Fruit fly (Drosophila melanogaster) whole organism, embryonic: ENCODE measurements around the gene CG33230.
A peak's percentile ranks its signal among the peaks of the same experiment; 100 is the strongest.

Experiments
- Ada2b ChIP-seq: fragments of 200-800 bp; sonication (Bioruptor generic); IDR thresholded peaks from 2 replicates; pipeline ENCODE4 v1.3.6; 2022; ENCODE audit warnings: missing biosample characterization, missing genetic modification characterization
- Atf6 ChIP-seq: fragments of 200-800 bp; sonication (Bioruptor generic); IDR thresholded peaks from 2 replicates; pipeline ENCODE4 v1.3.6; 2022; ENCODE audit warnings: missing biosample characterization, missing genetic modification characterization
- CG13424 ChIP-seq: fragments of 200-800 bp; sonication (Bioruptor generic); optimal IDR thresholded peaks from 2 replicates; lab custom pipeline; 2019; ENCODE audit warnings: missing biosample characterization, mild to moderate bottlenecking, missing genetic modification characterization, moderate library complexity
- CG13775 ChIP-seq: fragments of 200-800 bp; sonication (Bioruptor generic); optimal IDR thresholded peaks from 3 replicates; lab custom pipeline; 2017; ENCODE audit warnings: missing biosample characterization, mild to moderate bottlenecking, missing genetic modification characterization
- CG14710 ChIP-seq: fragments of 200-800 bp; sonication (Bioruptor generic); optimal IDR thresholded peaks from 3 replicates; lab custom pipeline; 2019; ENCODE audit warnings: missing biosample characterization, mild to moderate bottlenecking, missing genetic modification characterization, moderate library complexity
- CG15601 ChIP-seq: fragments of 200-800 bp; sonication (Bioruptor generic); optimal IDR thresholded peaks from 3 replicates; lab custom pipeline; 2019; ENCODE audit warnings: missing biosample characterization, mild to moderate bottlenecking, missing genetic modification characterization, moderate library complexity
- CG17912 ChIP-seq: fragments of 200-800 bp; sonication (Bioruptor generic); optimal IDR thresholded peaks from 2 replicates; lab custom pipeline; 2018; ENCODE audit warnings: missing biosample characterization, mild to moderate bottlenecking, missing genetic modification characterization
- CG18476 ChIP-seq: fragments of 200-800 bp; sonication (Bioruptor generic); optimal IDR thresholded peaks from 2 replicates; lab custom pipeline; 2016; ENCODE audit warnings: missing biosample characterization, mild to moderate bottlenecking, missing genetic modification characterization
- CG2678 ChIP-seq: fragments of 200-800 bp; sonication (Bioruptor generic); optimal IDR thresholded peaks from 3 replicates; lab custom pipeline; 2019; ENCODE audit warnings: missing biosample characterization, mild to moderate bottlenecking, missing genetic modification characterization, moderate library complexity
- CG2875 ChIP-seq: fragments of 200-800 bp; sonication (Bioruptor generic); optimal IDR thresholded peaks from 2 replicates; lab custom pipeline; 2017; ENCODE audit warnings: missing biosample characterization, mild to moderate bottlenecking, missing genetic modification characterization, missing genetic modification reagents
- CG3163 ChIP-seq: fragments of 200-800 bp; sonication (Bioruptor generic); optimal IDR thresholded peaks from 3 replicates; lab custom pipeline; 2016; ENCODE audit warnings: missing biosample characterization, missing genetic modification characterization
- CG3838 ChIP-seq: fragments of 200-800 bp; sonication (Bioruptor generic); optimal IDR thresholded peaks from 3 replicates; lab custom pipeline; 2016; ENCODE audit warnings: missing biosample characterization, missing genetic modification characterization
- CG4854 ChIP-seq: fragments of 200-800 bp; sonication (Bioruptor generic); optimal IDR thresholded peaks from 2 replicates; lab custom pipeline; 2016; ENCODE audit warnings: missing biosample characterization, missing genetic modification characterization, inconsistent platforms
- CG6175 ChIP-seq: fragments of 200-800 bp; sonication (Bioruptor generic); IDR thresholded peaks from 3 replicates; pipeline ENCODE4 v1.3.6; 2022; ENCODE audit warnings: missing biosample characterization, missing genetic modification characterization
- CG7357 ChIP-seq: fragments of 200-800 bp; sonication (Bioruptor generic); IDR thresholded peaks from 3 replicates; pipeline ENCODE4 v1.3.6; 2022; ENCODE audit warnings: missing biosample characterization, missing genetic modification characterization
- CG7786 ChIP-seq: fragments of 200-800 bp; sonication (Bioruptor generic); optimal IDR thresholded peaks from 2 replicates; lab custom pipeline; 2016; ENCODE audit warnings: missing biosample characterization, missing genetic modification characterization
- CG8359 ChIP-seq: fragments of 200-800 bp; sonication (Bioruptor generic); optimal IDR thresholded peaks from 2 replicates; lab custom pipeline; 2017; ENCODE audit warnings: missing biosample characterization, mild to moderate bottlenecking, missing genetic modification characterization, borderline replicate concordance
- CG9609 ChIP-seq: fragments of 200-800 bp; sonication (Bioruptor generic); optimal IDR thresholded peaks from 3 replicates; lab custom pipeline; 2016; ENCODE audit warnings: missing biosample characterization, missing genetic modification characterization
- CTCF ChIP-seq: fragments of 200-800 bp; sonication (Bioruptor generic); optimal IDR thresholded peaks from 2 replicates; lab custom pipeline; 2017; ENCODE audit warnings: missing biosample characterization, mild to moderate bottlenecking, missing genetic modification characterization, moderate library complexity
- CrebB ChIP-seq: fragments of 200-800 bp; sonication (Bioruptor generic); optimal IDR thresholded peaks from 3 replicates; lab custom pipeline; 2018; ENCODE audit warnings: missing biosample characterization, mild to moderate bottlenecking, missing genetic modification characterization
- Deaf1 ChIP-seq: fragments of 200-800 bp; optimal IDR thresholded peaks from 3 replicates; lab custom pipeline; 2019; ENCODE audit warnings: missing biosample characterization, mild to moderate bottlenecking, missing genetic modification characterization, moderate library complexity
- Hey ChIP-seq: fragments of 200-800 bp; sonication (Bioruptor generic); optimal IDR thresholded peaks from 3 replicates; lab custom pipeline; 2018; ENCODE audit warnings: missing biosample characterization, mild to moderate bottlenecking, missing genetic modification characterization
- Kr ChIP-seq: fragments of 200-800 bp; sonication (Bioruptor generic); optimal IDR thresholded peaks from 2 replicates; lab custom pipeline; 2017; ENCODE audit warnings: missing biosample characterization, mild to moderate bottlenecking, missing genetic modification characterization
- Nf-YA ChIP-seq: fragments of 200-800 bp; sonication (Bioruptor generic); IDR thresholded peaks from 2 replicates; pipeline ENCODE4 v1.3.6; 2022; ENCODE audit warnings: missing biosample characterization, missing genetic modification characterization
- Pdp1 ChIP-seq, 2 experiments: fragments of 200-800 bp; sonication (Bioruptor generic); optimal IDR thresholded peaks; 3 replicates each; lab custom pipeline; 2016; ENCODE audit warnings: missing biosample characterization in 2 of 2, missing genetic modification characterization in 2 of 2, mild to moderate bottlenecking in 1 of 2, moderate library complexity in 1 of 2
- Rfx ChIP-seq: fragments of 200-800 bp; sonication (Bioruptor generic); IDR thresholded peaks from 2 replicates; pipeline ENCODE4 v1.3.6; 2022; ENCODE audit warnings: missing biosample characterization, missing genetic modification characterization
- Sry-β ChIP-seq: fragments of 200-800 bp; sonication (Bioruptor generic); optimal IDR thresholded peaks from 2 replicates; lab custom pipeline; 2018; ENCODE audit warnings: missing biosample characterization, mild to moderate bottlenecking, missing genetic modification characterization, moderate library complexity
- Ssrp ChIP-seq: fragments of 200-800 bp; sonication (Bioruptor generic); optimal IDR thresholded peaks from 2 replicates; lab custom pipeline; 2018; ENCODE audit warnings: missing biosample characterization, mild to moderate bottlenecking, missing genetic modification characterization, moderate library complexity
- cad ChIP-seq: fragments of >200 bp; optimal IDR thresholded peaks from 2 replicates; lab custom pipeline; 2017; ENCODE audit warnings: missing biosample characterization, missing genetic modification characterization
- caup ChIP-seq: fragments of 200-800 bp; sonication (Bioruptor generic); optimal IDR thresholded peaks from 3 replicates; lab custom pipeline; 2017; ENCODE audit warnings: missing biosample characterization, mild to moderate bottlenecking, missing genetic modification characterization, moderate library complexity; ENCODE audit not compliant: severe bottlenecking
- cg ChIP-seq: fragments of 200-800 bp; sonication (Bioruptor generic); optimal IDR thresholded peaks from 3 replicates; lab custom pipeline; 2019; ENCODE audit warnings: missing biosample characterization, mild to moderate bottlenecking, missing genetic modification characterization, moderate library complexity
- crp ChIP-seq, 2 experiments: fragments of 200-800 bp; sonication (Bioruptor generic); optimal IDR thresholded peaks; 2 replicates in 1 of 2; 3 replicates in 1 of 2; lab custom pipeline; 2017; ENCODE audit warnings: missing biosample characterization in 2 of 2, missing genetic modification characterization in 2 of 2, mild to moderate bottlenecking in 1 of 2, moderate library complexity in 1 of 2
- dati ChIP-seq: fragments of 200-800 bp; sonication (Bioruptor generic); IDR thresholded peaks from 2 replicates; pipeline ENCODE4 v1.3.6; 2022; ENCODE audit warnings: missing biosample characterization, missing genetic modification characterization
- eve ChIP-seq, 2 experiments: fragments of >200 bp; optimal IDR thresholded peaks; 2 replicates each; lab custom pipeline; 2017; ENCODE audit warnings: missing biosample characterization in 2 of 2, missing genetic modification characterization in 2 of 2
- gfzf ChIP-seq: fragments of 200-800 bp; sonication (Bioruptor generic); optimal IDR thresholded peaks from 2 replicates; lab custom pipeline; 2016; ENCODE audit warnings: missing biosample characterization, mild to moderate bottlenecking, missing genetic modification characterization, moderate library complexity
- klu ChIP-seq: fragments of 200-800 bp; sonication (Bioruptor generic); IDR thresholded peaks from 2 replicates; pipeline ENCODE4 v1.3.6; 2022; ENCODE audit warnings: missing biosample characterization, missing genetic modification characterization
- lov ChIP-seq, 2 experiments: fragments of 200-800 bp in 1 of 2; fragments of >200 bp in 1 of 2; sonication (Bioruptor generic) in 1 of 2; IDR thresholded peaks in 1 of 2; optimal IDR thresholded peaks in 1 of 2; 2 replicates in 1 of 2; 3 replicates in 1 of 2; pipeline versions ENCODE4 v1.3.6 to Lab custom; 2017 to 2022; ENCODE audit warnings: missing biosample characterization in 1 of 2, missing genetic modification characterization in 1 of 2
- maf-S ChIP-seq: fragments of 200-800 bp; sonication (Bioruptor generic); optimal IDR thresholded peaks from 2 replicates; lab custom pipeline; 2016; ENCODE audit warnings: missing biosample characterization, missing genetic modification characterization
- nerfin-1 ChIP-seq: fragments of 200-800 bp; sonication (Bioruptor generic); optimal IDR thresholded peaks from 3 replicates; lab custom pipeline; 2019; ENCODE audit warnings: missing biosample characterization, mild to moderate bottlenecking, missing genetic modification characterization, moderate library complexity
- salm ChIP-seq: fragments of 200-800 bp; sonication (Bioruptor generic); optimal IDR thresholded peaks from 2 replicates; lab custom pipeline; 2018; ENCODE audit warnings: missing biosample characterization, mild to moderate bottlenecking, missing genetic modification characterization
- sd ChIP-seq: fragments of 200-800 bp; sonication (Bioruptor generic); optimal IDR thresholded peaks from 3 replicates; lab custom pipeline; 2018; ENCODE audit warnings: missing biosample characterization, mild to moderate bottlenecking, missing genetic modification characterization, moderate library complexity
- slp2 ChIP-seq: fragments of 200-800 bp; sonication (Bioruptor generic); optimal IDR thresholded peaks from 2 replicates; lab custom pipeline; 2016; ENCODE audit warnings: missing biosample characterization, missing genetic modification characterization
- sob ChIP-seq: fragments of 200-800 bp; sonication (Bioruptor generic); IDR thresholded peaks from 2 replicates; pipeline ENCODE4 v1.3.6; 2022; ENCODE audit warnings: missing biosample characterization, missing genetic modification characterization
- sr ChIP-seq: fragments of 200-800 bp; sonication (Bioruptor generic); IDR thresholded peaks from 3 replicates; pipeline ENCODE4 v1.3.6; 2022; ENCODE audit warnings: missing biosample characterization, missing genetic modification characterization
- tna ChIP-seq: fragments of 200-800 bp; sonication (Bioruptor generic); IDR thresholded peaks from 2 replicates; pipeline ENCODE4 v1.3.6; 2022; ENCODE audit warnings: missing biosample characterization, missing genetic modification characterization; ENCODE audit not compliant: partially characterized antibody
- tup ChIP-seq: fragments of 200-800 bp; sonication (Bioruptor generic); optimal IDR thresholded peaks from 2 replicates; lab custom pipeline; 2016; ENCODE audit warnings: missing biosample characterization, mild to moderate bottlenecking, missing genetic modification characterization, moderate library complexity
- wor ChIP-seq: fragments of 200-800 bp; sonication (Bioruptor generic); IDR thresholded peaks from 2 replicates; pipeline ENCODE4 v1.3.6; 2022; ENCODE audit warnings: missing biosample characterization, missing genetic modification characterization
- zfh2 ChIP-seq: fragments of 200-800 bp; sonication (Bioruptor generic); optimal IDR thresholded peaks from 2 replicates; lab custom pipeline; 2016; ENCODE audit warnings: missing biosample characterization, missing genetic modification characterization

Gene CG33230

dm6 chr3L:1586266-1587054 lies 31.8 kb upstream of the CG33230 start (continued):
- TF ChIP-seq Sry-β (no peak), salm (tag; lab: Kevin White, UChicago) (no peak), CG9609 (GFP tag; lab: Kevin White, UChicago) (no peak), nerfin-1 (tag; lab: Kevin White, UChicago) (no peak), Ssrp (no peak), CG13775 (GFP tag; lab: Kevin White, UChicago) (no peak), Pdp1 (GFP tag; optimal IDR thresholded peaks at IDR 0.05; lab: Kevin White, UChicago) (peak in 1 of 2 experiments; percentile 78), Atf6 (GFP tag; lab: Robert Waterston, UW) (0 out of 2 replicates have a peak, but pooled peaks have one; percentile 36), dati (GFP tag; lab: Robert Waterston, UW) (no peak), CrebB (tag; lab: Kevin White, UChicago) (peak; percentile 29), cad (GFP tag; lab: Kevin White, UChicago) (no peak), CG3838 (GFP tag; lab: Kevin White, UChicago) (no peak), Kr (no peak), sd (peak; percentile 76), CG18476 (GFP tag; lab: Kevin White, UChicago) (no peak), tup (GFP tag; lab: Kevin White, UChicago) (no peak), Ada2b (GFP tag; lab: Robert Waterston, UW) (no peak), sr (no peak), caup (GFP tag; lab: Kevin White, UChicago) (peak; percentile 17), Nf-YA (no peak), CTCF (GFP tag; lab: Kevin White, UChicago) (peak; percentile 2), cg (GFP tag; lab: Kevin White, UChicago) (peak; percentile 39), lov (optimal IDR thresholded peaks at IDR 0.05; lab: Kevin White, UChicago) (no peak), lov (GFP tag; IDR thresholded peaks at IDR 0.05; lab: Robert Waterston, UW) (0 out of 3 replicates have a peak, but pooled peaks have one; percentile 54), Rfx (GFP tag; lab: Robert Waterston, UW) (peak; percentile 44; the same call in 1 of the 2 replicates), CG2678 (tag; lab: Kevin White, UChicago) (peak; percentile 24), CG2875 (no peak), CG13424 (tag; lab: Kevin White, UChicago) (no peak), crp (GFP tag; optimal IDR thresholded peaks at IDR 0.05; lab: Kevin White, UChicago) (no peak), CG4854 (GFP tag; lab: Kevin White, UChicago) (no peak), klu (GFP tag; lab: Robert Waterston, UW) (no peak), Hey (tag; lab: Kevin White, UChicago) (no peak), CG14710 (tag; lab: Kevin White, UChicago) (no peak), zfh2 (GFP tag; lab: Kevin White, UChicago) (no peak), CG3163 (GFP tag; lab: Kevin White, UChicago) (no peak), CG7786 (GFP tag; lab: Kevin White, UChicago) (no peak), maf-S (no peak), CG15601 (tag; lab: Kevin White, UChicago) (no peak), slp2 (GFP tag; lab: Kevin White, UChicago) (no peak), gfzf (no peak), CG6175 (GFP tag; lab: Robert Waterston, UW) (0 out of 3 replicates have a peak, but pooled peaks have one; percentile 24), CG7357 (GFP tag; lab: Robert Waterston, UW) (no peak), CG8359 (GFP tag; lab: Kevin White, UChicago) (peak; percentile 70), wor (GFP tag; lab: Robert Waterston, UW) (no peak), eve (GFP tag; optimal IDR thresholded peaks at IDR 0.05; lab: Kevin White, UChicago) (no peak), sob (GFP tag; lab: Robert Waterston, UW) (peak; percentile 47; the same call in 1 of the 2 replicates), CG17912 (GFP tag; lab: Kevin White, UChicago) (peak; percentile 28), Deaf1 (peak; percentile 44), tna (peak; percentile 48; the same call in 1 of the 2 replicates)
